Fruit fly (Drosophila melanogaster) whole organism, embryonic: ENCODE data around the gene CG6800.

Source experiments
- Ada2b ChIP-seq: fragments of 200-800 bp; sonication (Bioruptor generic); IDR thresholded peaks from 2 replicates; pipeline ENCODE4 v1.3.6; 2022; ENCODE audit warnings: missing biosample characterization, missing genetic modification characterization
- Aef1 ChIP-seq: fragments of 200-800 bp; sonication (Bioruptor generic); IDR thresholded peaks from 3 replicates; pipeline ENCODE4 v1.3.6; 2022; ENCODE audit warnings: missing biosample characterization, missing genetic modification characterization
- CG10565 ChIP-seq: fragments of 200-800 bp; sonication (Bioruptor generic); optimal IDR thresholded peaks from 3 replicates; lab custom pipeline; 2016; ENCODE audit warnings: missing biosample characterization, mild to moderate bottlenecking, missing genetic modification characterization
- CG12391 ChIP-seq: fragments of 200-800 bp; sonication (Bioruptor generic); optimal IDR thresholded peaks from 3 replicates; lab custom pipeline; 2018; ENCODE audit warnings: missing biosample characterization, mild to moderate bottlenecking, missing genetic modification characterization, moderate library complexity
- CG12942 ChIP-seq: fragments of 200-800 bp; sonication (Bioruptor generic); optimal IDR thresholded peaks from 3 replicates; lab custom pipeline; 2016; ENCODE audit warnings: missing biosample characterization, missing genetic modification characterization
- CG13123 ChIP-seq: fragments of 200-800 bp; sonication (Bioruptor generic); optimal IDR thresholded peaks from 2 replicates; lab custom pipeline; 2016; ENCODE audit warnings: missing biosample characterization, missing genetic modification characterization
- CG13894 ChIP-seq: fragments of 200-800 bp; sonication (Bioruptor generic); optimal IDR thresholded peaks from 3 replicates; lab custom pipeline; 2018; ENCODE audit warnings: missing biosample characterization, mild to moderate bottlenecking, missing genetic modification characterization, moderate library complexity
- CG14014 ChIP-seq: fragments of 200-800 bp; sonication (Bioruptor generic); IDR thresholded peaks from 2 replicates; pipeline ENCODE4 v1.3.6; 2022; ENCODE audit warnings: missing biosample characterization, missing genetic modification characterization
- CG14441 ChIP-seq: fragments of 200-800 bp; sonication (Bioruptor generic); IDR thresholded peaks from 2 replicates; pipeline ENCODE4 v1.3.6; 2022; ENCODE audit warnings: missing biosample characterization, missing genetic modification characterization
- CG1832 ChIP-seq: fragments of 200-800 bp; sonication (Bioruptor generic); optimal IDR thresholded peaks from 2 replicates; lab custom pipeline; 2017; ENCODE audit warnings: missing biosample characterization, mild to moderate bottlenecking, missing genetic modification characterization, inconsistent platforms
- CG18476 ChIP-seq: fragments of 200-800 bp; sonication (Bioruptor generic); optimal IDR thresholded peaks from 2 replicates; lab custom pipeline; 2016; ENCODE audit warnings: missing biosample characterization, mild to moderate bottlenecking, missing genetic modification characterization
- CG3163 ChIP-seq: fragments of 200-800 bp; sonication (Bioruptor generic); optimal IDR thresholded peaks from 3 replicates; lab custom pipeline; 2016; ENCODE audit warnings: missing biosample characterization, missing genetic modification characterization
- CG4328 ChIP-seq: fragments of 200-800 bp; sonication (Bioruptor generic); optimal IDR thresholded peaks from 3 replicates; lab custom pipeline; 2017; ENCODE audit warnings: missing biosample characterization, missing genetic modification reagents, missing genetic modification characterization
- CG43689 ChIP-seq: fragments of 200-800 bp; sonication (Bioruptor generic); IDR thresholded peaks from 2 replicates; pipeline ENCODE4 v1.3.6; 2022; ENCODE audit warnings: missing biosample characterization, missing genetic modification characterization
- CG4820 ChIP-seq: fragments of 200-800 bp; sonication (Bioruptor generic); optimal IDR thresholded peaks from 3 replicates; lab custom pipeline; 2016; ENCODE audit warnings: missing biosample characterization, missing genetic modification characterization
- CG6854 ChIP-seq: fragments of 200-800 bp; sonication (Bioruptor generic); optimal IDR thresholded peaks from 3 replicates; lab custom pipeline; 2017; ENCODE audit warnings: missing biosample characterization, mild to moderate bottlenecking, missing genetic modification characterization
- CG7786 ChIP-seq: fragments of 200-800 bp; sonication (Bioruptor generic); optimal IDR thresholded peaks from 2 replicates; lab custom pipeline; 2016; ENCODE audit warnings: missing biosample characterization, missing genetic modification characterization
- CG7839 ChIP-seq: fragments of 200-800 bp; sonication (Bioruptor generic); optimal IDR thresholded peaks from 3 replicates; lab custom pipeline; 2018; ENCODE audit warnings: missing biosample characterization, mild to moderate bottlenecking, missing genetic modification characterization, moderate library complexity
- CG8388 ChIP-seq: fragments of 200-800 bp; sonication (Bioruptor generic); optimal IDR thresholded peaks from 2 replicates; lab custom pipeline; 2019; ENCODE audit warnings: missing biosample characterization, mild to moderate bottlenecking, missing genetic modification characterization, moderate library complexity
- CG9876 ChIP-seq: fragments of 200-800 bp; sonication (Bioruptor generic); optimal IDR thresholded peaks from 2 replicates; lab custom pipeline; 2016; ENCODE audit warnings: missing biosample characterization, missing genetic modification characterization
- CTCF ChIP-seq: fragments of 200-800 bp; sonication (Bioruptor generic); optimal IDR thresholded peaks from 2 replicates; lab custom pipeline; 2017; ENCODE audit warnings: missing biosample characterization, mild to moderate bottlenecking, missing genetic modification characterization, moderate library complexity
- Dbx ChIP-seq: fragments of 200-800 bp; sonication (Bioruptor generic); IDR thresholded peaks from 3 replicates; pipeline ENCODE4 v1.3.6; 2022; ENCODE audit warnings: missing biosample characterization, missing genetic modification characterization
- Dll ChIP-seq: fragments of 200-800 bp; sonication (Bioruptor generic); IDR thresholded peaks from 4 replicates; pipeline ENCODE4 v1.3.6; 2022; ENCODE audit warnings: missing biosample characterization, missing genetic modification characterization; ENCODE audit not compliant: partially characterized antibody
- Doc2 ChIP-seq: fragments of 200-800 bp; sonication (Bioruptor generic); IDR thresholded peaks from 2 replicates; pipeline ENCODE4 v1.3.6; 2022; ENCODE audit warnings: missing biosample characterization, missing genetic modification characterization
- HLH54F ChIP-seq: fragments of 200-800 bp; sonication (Bioruptor generic); optimal IDR thresholded peaks from 3 replicates; lab custom pipeline; 2016; ENCODE audit warnings: missing biosample characterization, missing genetic modification characterization
- HmgD ChIP-seq: fragments of 200-800 bp; sonication (Bioruptor generic); optimal IDR thresholded peaks from 3 replicates; lab custom pipeline; 2016; ENCODE audit warnings: missing biosample characterization, missing genetic modification characterization
- HmgZ ChIP-seq: fragments of 200-800 bp; sonication (Bioruptor generic); optimal IDR thresholded peaks from 2 replicates; lab custom pipeline; 2018; ENCODE audit warnings: missing biosample characterization, mild to moderate bottlenecking, missing genetic modification characterization
- Max ChIP-seq: fragments of 200-800 bp; sonication (Bioruptor generic); optimal IDR thresholded peaks from 2 replicates; lab custom pipeline; 2016; ENCODE audit warnings: missing biosample characterization, mild to moderate bottlenecking, missing genetic modification characterization
- Optix ChIP-seq: fragments of 200-800 bp; sonication (Bioruptor generic); IDR thresholded peaks from 3 replicates; pipeline ENCODE4 v1.3.6; 2022; ENCODE audit warnings: missing biosample characterization, missing genetic modification characterization
- Pdp1 ChIP-seq, 2 experiments: fragments of 200-800 bp; sonication (Bioruptor generic); optimal IDR thresholded peaks; 3 replicates each; lab custom pipeline; 2016; ENCODE audit warnings: missing biosample characterization in 2 of 2, missing genetic modification characterization in 2 of 2, mild to moderate bottlenecking in 1 of 2, moderate library complexity in 1 of 2
- Poxn ChIP-seq: fragments of 200-800 bp; sonication (Bioruptor generic); IDR thresholded peaks from 2 replicates; pipeline ENCODE4 v1.3.6; 2022; ENCODE audit warnings: missing biosample characterization, missing genetic modification characterization
- Taf1 ChIP-seq: fragments of 200-800 bp; sonication (Bioruptor generic); IDR thresholded peaks from 2 replicates; pipeline ENCODE4 v1.3.6; 2022; ENCODE audit warnings: missing biosample characterization, missing genetic modification characterization
- ap ChIP-seq: fragments of 200-800 bp; sonication (Bioruptor generic); IDR thresholded peaks from 2 replicates; pipeline ENCODE4 v1.3.6; 2022; ENCODE audit warnings: missing biosample characterization, missing genetic modification characterization
- ase ChIP-seq: fragments of 200-800 bp; sonication (Bioruptor generic); IDR thresholded peaks from 3 replicates; pipeline ENCODE4 v1.3.6; 2022; ENCODE audit warnings: missing biosample characterization, missing genetic modification characterization
- cas ChIP-seq: fragments of 200-800 bp; sonication (Bioruptor generic); IDR thresholded peaks from 2 replicates; pipeline ENCODE4 v1.3.6; 2022; ENCODE audit warnings: missing biosample characterization, missing genetic modification characterization
- cato ChIP-seq: fragments of 200-800 bp; sonication (Bioruptor generic); optimal IDR thresholded peaks from 2 replicates; lab custom pipeline; 2016; ENCODE audit warnings: missing biosample characterization, missing genetic modification characterization, borderline replicate concordance
- chinmo ChIP-seq: fragments of 200-800 bp; sonication (Bioruptor generic); IDR thresholded peaks from 4 replicates; pipeline ENCODE4 v1.3.6; 2022; ENCODE audit warnings: missing biosample characterization, missing genetic modification characterization; ENCODE audit not compliant: partially characterized antibody
- crc ChIP-seq: fragments of 200-800 bp; sonication (Bioruptor generic); optimal IDR thresholded peaks from 2 replicates; lab custom pipeline; 2016; ENCODE audit warnings: missing biosample characterization, missing genetic modification characterization
- dmrt99B ChIP-seq: fragments of 200-800 bp; sonication (Bioruptor generic); optimal IDR thresholded peaks from 2 replicates; lab custom pipeline; 2018; ENCODE audit warnings: missing biosample characterization, mild to moderate bottlenecking, missing genetic modification characterization, moderate library complexity
- dysf ChIP-seq: fragments of 200-800 bp; sonication (Bioruptor generic); IDR thresholded peaks from 3 replicates; pipeline ENCODE4 v1.3.6; 2022; ENCODE audit warnings: missing biosample characterization, missing genetic modification characterization
- grn ChIP-seq: fragments of 200-800 bp; sonication (Bioruptor generic); optimal IDR thresholded peaks from 3 replicates; lab custom pipeline; 2017; ENCODE audit warnings: missing biosample characterization, missing genetic modification characterization
- gsb-n ChIP-seq: fragments of 200-800 bp; sonication (Bioruptor generic); optimal IDR thresholded peaks from 3 replicates; lab custom pipeline; 2018; ENCODE audit warnings: missing biosample characterization, mild to moderate bottlenecking, missing genetic modification characterization
- kni ChIP-seq: fragments of 200-800 bp; sonication (Bioruptor generic); optimal IDR thresholded peaks from 3 replicates; lab custom pipeline; 2017; ENCODE audit warnings: mild to moderate bottlenecking, missing biosample characterization, missing genetic modification reagents, missing genetic modification characterization
- knrl ChIP-seq: fragments of 200-800 bp; sonication (Bioruptor generic); IDR thresholded peaks from 3 replicates; pipeline ENCODE4 v1.3.6; 2022; ENCODE audit warnings: missing biosample characterization, missing genetic modification characterization; ENCODE audit not compliant: partially characterized antibody
- mirr ChIP-seq: fragments of 200-800 bp; sonication (Bioruptor generic); optimal IDR thresholded peaks from 3 replicates; lab custom pipeline; 2018; ENCODE audit warnings: missing biosample characterization, mild to moderate bottlenecking, missing genetic modification characterization
- pb ChIP-seq: fragments of 200-800 bp; sonication (Bioruptor generic); optimal IDR thresholded peaks from 3 replicates; lab custom pipeline; 2016; ENCODE audit warnings: missing biosample characterization, missing genetic modification characterization
- seq ChIP-seq: fragments of 200-800 bp; sonication (Bioruptor generic); IDR thresholded peaks from 2 replicates; pipeline ENCODE4 v1.3.6; 2022; ENCODE audit warnings: missing biosample characterization, missing genetic modification characterization
- sug ChIP-seq: fragments of 200-800 bp; optimal IDR thresholded peaks from 2 replicates; lab custom pipeline; 2019; ENCODE audit warnings: missing biosample characterization, mild to moderate bottlenecking, missing genetic modification characterization, moderate library complexity
- trem ChIP-seq: fragments of 200-800 bp; optimal IDR thresholded peaks from 3 replicates; lab custom pipeline; 2019; ENCODE audit warnings: missing biosample characterization, mild to moderate bottlenecking, missing genetic modification characterization, moderate library complexity
- trh ChIP-seq: fragments of 200-800 bp; sonication (Bioruptor generic); optimal IDR thresholded peaks from 2 replicates; lab custom pipeline; 2016; ENCODE audit warnings: missing biosample characterization, missing genetic modification characterization
- unc-4 ChIP-seq: fragments of 200-800 bp; sonication (Bioruptor generic); IDR thresholded peaks from 2 replicates; pipeline ENCODE4 v1.3.6; 2022; ENCODE audit warnings: missing biosample characterization, missing genetic modification characterization; ENCODE audit not compliant: partially characterized antibody
- vvl ChIP-seq: fragments of 200-800 bp; sonication (Bioruptor generic); IDR thresholded peaks from 2 replicates; pipeline ENCODE4 v1.3.6; 2022; ENCODE audit warnings: missing biosample characterization, missing genetic modification characterization
- zen2 ChIP-seq: fragments of 200-800 bp; sonication (Bioruptor generic); IDR thresholded peaks from 3 replicates; pipeline ENCODE4 v1.3.6; 2022; ENCODE audit warnings: missing biosample characterization, missing genetic modification characterization; ENCODE audit not compliant: partially characterized antibody

CG6800 gene

DNA sequence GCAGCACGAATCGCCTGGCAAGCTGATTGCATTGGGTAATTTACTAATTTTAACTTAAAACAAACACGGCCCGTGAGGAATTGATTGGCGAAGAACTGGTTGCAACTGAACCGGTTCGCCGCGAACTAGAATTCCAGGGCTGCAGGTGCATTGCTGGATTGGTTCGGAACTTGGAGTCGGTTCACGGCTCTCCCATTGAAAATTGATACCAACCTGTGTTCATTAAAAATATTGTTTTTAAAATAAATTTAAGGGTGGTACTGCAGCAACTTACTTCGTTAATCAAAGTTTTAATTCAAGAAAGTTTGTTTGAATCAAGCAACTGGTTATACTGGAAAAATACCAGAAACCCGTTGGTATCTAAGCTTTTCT, 46.6 kb downstream of the CG6800 start, which contains the start of gene CASK (continued):
- TF ChIP-seq CG7839 (tag; lab: Kevin White, UChicago): no peak
- no peak for TF ChIP-seq Dll (GFP tag; lab: Robert Waterston, UW)
- no peak for TF ChIP-seq CTCF (GFP tag; lab: Kevin White, UChicago)
- peak in 1 of 2 experiments; percentile 25 for TF ChIP-seq Pdp1 (GFP tag; optimal IDR thresholded peaks at IDR 0.05; lab: Kevin White, UChicago)
- peak; percentile 9 for TF ChIP-seq kni (GFP tag; lab: Kevin White, UChicago)
- TF ChIP-seq ase (GFP tag; lab: Robert Waterston, UW): no peak
- TF ChIP-seq grn: no peak
- no peak for TF ChIP-seq CG4328 (GFP tag; lab: Kevin White, UChicago)
- no peak for TF ChIP-seq CG8388 (GFP tag; lab: Kevin White, UChicago)
- peak; percentile 8 for TF ChIP-seq Max (GFP tag; lab: Kevin White, UChicago)
- TF ChIP-seq CG43689 (GFP tag; lab: Robert Waterston, UW): no peak
- no peak for TF ChIP-seq CG12942 (GFP tag; lab: Kevin White, UChicago)
- no peak for TF ChIP-seq CG10565
- no peak for TF ChIP-seq ap
- TF ChIP-seq crc (GFP tag; lab: Kevin White, UChicago): no peak
- no peak for TF ChIP-seq CG1832 (GFP tag; lab: Kevin White, UChicago)
- peak; percentile 33 for TF ChIP-seq trem (tag; lab: Kevin White, UChicago)
- no peak for TF ChIP-seq Optix (GFP tag; lab: Robert Waterston, UW)
- TF ChIP-seq cas: no peak
- no peak for TF ChIP-seq dysf (GFP tag; lab: Robert Waterston, UW)
- no peak for TF ChIP-seq CG13123 (GFP tag; lab: Kevin White, UChicago)
- no peak for TF ChIP-seq cato (GFP tag; lab: Kevin White, UChicago)
- TF ChIP-seq Doc2 (GFP tag; lab: Robert Waterston, UW): no peak
- peak; percentile 60 for TF ChIP-seq knrl
- no peak for TF ChIP-seq Taf1 (GFP tag; lab: Robert Waterston, UW)
- no peak for TF ChIP-seq HmgZ (tag; lab: Kevin White, UChicago)
- TF ChIP-seq trh (GFP tag; lab: Kevin White, UChicago): no peak
- peak; percentile 22 for TF ChIP-seq gsb-n (tag; lab: Kevin White, UChicago)
- no peak for TF ChIP-seq Poxn (GFP tag; lab: Robert Waterston, UW)
- 0 out of 2 replicates have a peak, but pooled peaks have one; percentile 16 for TF ChIP-seq vvl (GFP tag; lab: Robert Waterston, UW)
- peak; percentile 24 for TF ChIP-seq sug (tag; lab: Kevin White, UChicago)
- TF ChIP-seq Ada2b (GFP tag; lab: Robert Waterston, UW): no peak
- TF ChIP-seq zen2 (GFP tag; lab: Robert Waterston, UW): no peak
- TF ChIP-seq CG3163 (GFP tag; lab: Kevin White, UChicago): peak; percentile 12
- TF ChIP-seq CG14441 (GFP tag; lab: Robert Waterston, UW): no peak
- no peak for TF ChIP-seq Aef1
- TF ChIP-seq dmrt99B (tag; lab: Kevin White, UChicago): no peak
- no peak for TF ChIP-seq Dbx
- no peak for TF ChIP-seq chinmo (GFP tag; lab: Robert Waterston, UW)
- no peak for TF ChIP-seq CG13894 (tag; lab: Kevin White, UChicago)
- TF ChIP-seq CG4820 (GFP tag; lab: Kevin White, UChicago): no peak
- no peak for TF ChIP-seq HLH54F (GFP tag; lab: Kevin White, UChicago)
- no peak for TF ChIP-seq CG14014 (GFP tag; lab: Robert Waterston, UW)
- TF ChIP-seq CG6854 (GFP tag; lab: Kevin White, UChicago): no peak
- no peak for TF ChIP-seq CG9876 (GFP tag; lab: Kevin White, UChicago)
- no peak for TF ChIP-seq seq
- peak; percentile 8 for TF ChIP-seq HmgD (GFP tag; lab: Kevin White, UChicago)
- TF ChIP-seq pb: no peak
- no peak for TF ChIP-seq CG18476
- TF ChIP-seq CG7786 (GFP tag; lab: Kevin White, UChicago): no peak
- peak; percentile 21; the same call in 1 of the 2 replicates for TF ChIP-seq unc-4
- TF ChIP-seq mirr (GFP tag; lab: Kevin White, UChicago): no peak
- TF ChIP-seq CG12391 (tag; lab: Kevin White, UChicago): peak; percentile 30
